Worm (Caenorhabditis elegans) whole organism, young adult: Measurements from ENCODE around the gene C03B1.5.

Source experiments
- B0261.1 ChIP-seq: sonication (generic microtip); optimal IDR thresholded peaks from 2 replicates; lab custom pipeline; 2016; ENCODE audit warnings: mild to moderate bottlenecking, missing genetic modification characterization, moderate library complexity, missing compliant biosample characterization
- C06A6.2 ChIP-seq: fragments of 200-800 bp; sonication (Bioruptor generic); conservative IDR thresholded peaks from 2 replicates; pipeline ENCODE4 v1.3.6; 2022; ENCODE audit warnings: missing genetic modification characterization, missing compliant biosample characterization
- F22D6.2 ChIP-seq: sonication (generic microtip); optimal IDR thresholded peaks from 2 replicates; lab custom pipeline; 2016; ENCODE audit warnings: mild to moderate bottlenecking, missing genetic modification characterization, missing compliant biosample characterization
- F23B12.7 ChIP-seq: sonication (generic microtip); optimal IDR thresholded peaks from 2 replicates; lab custom pipeline; 2017; ENCODE audit warnings: missing genetic modification characterization, mild to moderate bottlenecking, missing compliant biosample characterization, antibody characterized with exemption, moderate library complexity; ENCODE audit not compliant: insufficient read depth
- F37B4.10 ChIP-seq: fragments of 200-800 bp; sonication (Bioruptor generic); IDR thresholded peaks from 2 replicates; pipeline ENCODE4 v1.3.6; 2022; ENCODE audit warnings: missing genetic modification characterization, missing compliant biosample characterization
- F49E8.2 ChIP-seq: sonication (generic microtip); optimal IDR thresholded peaks from 3 replicates; lab custom pipeline; 2017; ENCODE audit warnings: missing genetic modification characterization, mild to moderate bottlenecking, missing compliant biosample characterization, antibody characterized with exemption, moderate library complexity; ENCODE audit not compliant: insufficient read depth
- F52B5.7 ChIP-seq: sonication (generic microtip); optimal IDR thresholded peaks from 2 replicates; lab custom pipeline; 2016; ENCODE audit warnings: mild to moderate bottlenecking, missing genetic modification characterization, missing compliant biosample characterization
- F57A8.1 ChIP-seq: fragments of 200-800 bp; sonication (Bioruptor generic); optimal IDR thresholded peaks from 2 replicates; lab custom pipeline; 2018; ENCODE audit warnings: mild to moderate bottlenecking, missing genetic modification characterization, moderate library complexity, missing compliant biosample characterization
- F57C9.4 ChIP-seq: sonication (generic microtip); optimal IDR thresholded peaks from 2 replicates; lab custom pipeline; 2017; ENCODE audit warnings: mild to moderate bottlenecking, missing genetic modification characterization, missing compliant biosample characterization
- T07F8.4 ChIP-seq: sonication (generic microtip); optimal IDR thresholded peaks from 2 replicates; lab custom pipeline; 2016; ENCODE audit warnings: mild to moderate bottlenecking, missing genetic modification characterization, moderate library complexity, missing compliant biosample characterization
- Y53G8AR.9 ChIP-seq: fragments of 200-800 bp; sonication (Bioruptor generic); conservative IDR thresholded peaks from 2 replicates; pipeline ENCODE4 v1.3.6; 2022; ENCODE audit warnings: missing genetic modification reagents, missing genetic modification characterization, missing compliant biosample characterization
- Y67H2A.10 ChIP-seq: fragments of 200-800 bp; sonication (Bioruptor generic); conservative IDR thresholded peaks from 2 replicates; pipeline ENCODE4 v1.3.6; 2022; ENCODE audit warnings: missing genetic modification reagents, missing genetic modification characterization, missing compliant biosample characterization
- Y95B8A.8 ChIP-seq: fragments of 200-800 bp; sonication (Bioruptor generic); IDR thresholded peaks from 2 replicates; pipeline ENCODE4 v1.3.6; 2022; ENCODE audit warnings: missing genetic modification reagents, missing genetic modification characterization, missing compliant biosample characterization
- atf-7 ChIP-seq: sonication (generic microtip); optimal IDR thresholded peaks from 2 replicates; lab custom pipeline; 2017; ENCODE audit warnings: mild to moderate bottlenecking, missing genetic modification characterization, missing compliant biosample characterization
- attf-6 ChIP-seq: fragments of 200-800 bp; sonication (Bioruptor generic); IDR thresholded peaks from 2 replicates; pipeline ENCODE4 v1.3.6; 2022; ENCODE audit warnings: missing genetic modification reagents, missing genetic modification characterization, missing compliant biosample characterization
- cebp-1 ChIP-seq, 2 experiments: fragments of 200-800 bp in 1 of 2; sonication (Bioruptor generic) in 1 of 2; sonication (generic microtip) in 1 of 2; IDR thresholded peaks in 1 of 2; optimal IDR thresholded peaks in 1 of 2; 2 replicates each; pipeline versions ENCODE4 v1.3.6 to Lab custom; 2017 to 2022; ENCODE audit warnings: missing compliant biosample characterization in 2 of 2, missing genetic modification characterization in 2 of 2, mild to moderate bottlenecking in 1 of 2, missing genetic modification reagents in 1 of 2, moderate library complexity in 1 of 2
- ceh-27 ChIP-seq: fragments of 200-800 bp; sonication (Bioruptor generic); optimal IDR thresholded peaks from 2 replicates; lab custom pipeline; 2018; ENCODE audit warnings: mild to moderate bottlenecking, missing genetic modification characterization, moderate library complexity, missing compliant biosample characterization
- ceh-91 ChIP-seq: fragments of 200-800 bp; sonication (Bioruptor generic); IDR thresholded peaks from 2 replicates; pipeline ENCODE4 v1.3.6; 2022; ENCODE audit warnings: missing genetic modification reagents, missing genetic modification characterization, missing compliant biosample characterization
- die-1 ChIP-seq: sonication (generic microtip); optimal IDR thresholded peaks from 2 replicates; lab custom pipeline; 2016; ENCODE audit warnings: missing genotype, mild to moderate bottlenecking, missing genetic modification characterization, missing compliant biosample characterization
- dpl-1 ChIP-seq: fragments of 150-350 bp; optimal IDR thresholded peaks from 2 replicates; lab custom pipeline; 2014; ENCODE audit warnings: missing biosample characterization, missing genetic modification reagents, missing genetic modification characterization
- efl-1 ChIP-seq: fragments of 150-350 bp; optimal IDR thresholded peaks from 2 replicates; lab custom pipeline; 2014; ENCODE audit warnings: missing biosample characterization, missing genetic modification reagents, missing genetic modification characterization
- hlh-12 ChIP-seq: sonication (generic microtip); optimal IDR thresholded peaks from 2 replicates; lab custom pipeline; 2016; ENCODE audit warnings: missing genetic modification characterization, missing compliant biosample characterization
- hlh-26 ChIP-seq: fragments of 200-800 bp; sonication (Bioruptor generic); conservative IDR thresholded peaks from 2 replicates; pipeline ENCODE4 v1.3.6; 2022; ENCODE audit warnings: missing genetic modification reagents, missing genetic modification characterization, missing compliant biosample characterization
- hmg-1.2 ChIP-seq: fragments of 200-800 bp; sonication (Bioruptor generic); IDR thresholded peaks from 2 replicates; pipeline ENCODE4 v1.3.6; 2022; ENCODE audit warnings: missing genetic modification reagents, missing genetic modification characterization, missing compliant biosample characterization
- hsf-1 ChIP-seq: fragments of 200-800 bp; sonication (Bioruptor generic); IDR thresholded peaks from 2 replicates; pipeline ENCODE4 v1.3.6; 2022; ENCODE audit warnings: missing genetic modification reagents, missing genetic modification characterization, missing compliant biosample characterization
- let-607 ChIP-seq, 2 experiments: fragments of 200-800 bp in 1 of 2; sonication (Bioruptor generic) in 1 of 2; sonication (generic microtip) in 1 of 2; optimal IDR thresholded peaks; 2 replicates each; lab custom pipeline; 2016 to 2018; ENCODE audit warnings: mild to moderate bottlenecking in 2 of 2, missing compliant biosample characterization in 2 of 2, missing genetic modification characterization in 2 of 2, moderate library complexity in 2 of 2, missing genotype in 1 of 2
- lin-26 ChIP-seq: fragments of 200-800 bp; sonication (Bioruptor generic); IDR thresholded peaks from 2 replicates; pipeline ENCODE4 v1.3.6; 2022; ENCODE audit warnings: missing genetic modification reagents, missing genetic modification characterization, missing compliant biosample characterization
- lir-1 ChIP-seq: fragments of 200-800 bp; sonication (Bioruptor generic); conservative IDR thresholded peaks from 2 replicates; pipeline ENCODE4 v1.3.6; 2022; ENCODE audit warnings: missing genetic modification reagents, missing genetic modification characterization, missing compliant biosample characterization
- lsy-27 ChIP-seq: sonication (generic microtip); optimal IDR thresholded peaks from 2 replicates; lab custom pipeline; 2017; ENCODE audit warnings: missing genetic modification characterization, mild to moderate bottlenecking, missing compliant biosample characterization, antibody characterized with exemption, missing genotype, borderline replicate concordance; ENCODE audit not compliant: insufficient read depth
- madf-6 ChIP-seq: fragments of 200-800 bp; sonication (Bioruptor generic); IDR thresholded peaks from 2 replicates; pipeline ENCODE4 v1.3.6; 2022; ENCODE audit warnings: missing genetic modification reagents, missing genetic modification characterization, missing compliant biosample characterization
- mel-28 ChIP-seq: sonication (generic microtip); optimal IDR thresholded peaks from 2 replicates; lab custom pipeline; 2016; ENCODE audit warnings: borderline replicate concordance, mild to moderate bottlenecking, missing genetic modification characterization, missing compliant biosample characterization
- mxl-1 ChIP-seq: sonication (generic microtip); optimal IDR thresholded peaks from 2 replicates; lab custom pipeline; 2016; ENCODE audit warnings: missing genetic modification characterization, missing compliant biosample characterization
- nfya-1 ChIP-seq: sonication (generic microtip); optimal IDR thresholded peaks from 2 replicates; lab custom pipeline; 2017; ENCODE audit warnings: antibody characterized with exemption, missing compliant biosample characterization, missing genetic modification characterization, borderline replicate concordance; ENCODE audit not compliant: insufficient read depth
- nfya-2 ChIP-seq: fragments of 200-800 bp; sonication (Bioruptor generic); IDR thresholded peaks from 2 replicates; pipeline ENCODE4 v1.3.6; 2022; ENCODE audit warnings: missing genetic modification reagents, missing genetic modification characterization, missing compliant biosample characterization
- nhr-120 ChIP-seq: fragments of 200-800 bp; sonication (Bioruptor generic); IDR thresholded peaks from 2 replicates; pipeline ENCODE4 v1.3.6; 2022; ENCODE audit warnings: missing genetic modification characterization, missing compliant biosample characterization
- nhr-179 ChIP-seq: sonication (generic microtip); optimal IDR thresholded peaks from 2 replicates; lab custom pipeline; 2016; ENCODE audit warnings: mild to moderate bottlenecking, missing genetic modification characterization, missing compliant biosample characterization
- nhr-90 ChIP-seq: sonication (generic microtip); optimal IDR thresholded peaks from 2 replicates; lab custom pipeline; 2016; ENCODE audit warnings: missing genotype, mild to moderate bottlenecking, missing genetic modification characterization, missing compliant biosample characterization
- pha-4 ChIP-seq: fragments of 150-350 bp; sonication (generic microtip); optimal IDR thresholded peaks from 2 replicates; lab custom pipeline; 2014; ENCODE audit warnings: missing biosample characterization, missing genetic modification reagents, missing genetic modification characterization
- rcor-1 ChIP-seq: fragments of 200-800 bp; sonication (Bioruptor generic); IDR thresholded peaks from 2 replicates; pipeline ENCODE4 v1.3.6; 2022; ENCODE audit warnings: missing genetic modification reagents, missing genetic modification characterization, missing compliant biosample characterization
- rec-8 ChIP-seq, 2 experiments: sonication (generic microtip); optimal IDR thresholded peaks; 2 replicates each; lab custom pipeline; 2016; ENCODE audit warnings: mild to moderate bottlenecking in 2 of 2, missing genetic modification characterization in 2 of 2, missing genetic modification reagents in 2 of 2, missing genotype in 2 of 2, missing biosample characterization in 1 of 2, missing compliant biosample characterization in 1 of 2, moderate library complexity in 1 of 2
- snpc-1.3 ChIP-seq: sonication (generic microtip); optimal IDR thresholded peaks from 2 replicates; lab custom pipeline; 2017; ENCODE audit warnings: missing genetic modification characterization, mild to moderate bottlenecking, missing compliant biosample characterization, antibody characterized with exemption, moderate library complexity, missing genotype, missing genetic modification reagents; ENCODE audit not compliant: insufficient read depth
- snpc-3.4 ChIP-seq: sonication (generic microtip); optimal IDR thresholded peaks from 2 replicates; lab custom pipeline; 2017; ENCODE audit warnings: missing genetic modification characterization, mild to moderate bottlenecking, missing compliant biosample characterization, antibody characterized with exemption, moderate library complexity, missing genotype, missing genetic modification reagents
- tlf-1 ChIP-seq: fragments of 200-800 bp; sonication (Bioruptor generic); optimal IDR thresholded peaks from 2 replicates; lab custom pipeline; 2018; ENCODE audit warnings: mild to moderate bottlenecking, missing genetic modification characterization, missing compliant biosample characterization
- unc-130 ChIP-seq: sonication (generic microtip); optimal IDR thresholded peaks from 2 replicates; lab custom pipeline; 2016; ENCODE audit warnings: missing genetic modification reagents, missing genetic modification characterization, missing compliant biosample characterization

C03B1.5 gene

ce11 chrX:6371192-6372116 is 16.1 kb downstream of the C03B1.5 start:
- TF ChIP-seq F37B4.10 (GFP tag; lab: Robert Waterston, UW) (no peak), die-1 (tag; lab: Kevin White, UChicago) (peak; percentile 80), nhr-120 (0 out of 2 replicates have a peak, but pooled peaks have one; percentile 65), Y67H2A.10 (GFP tag; lab: Robert Waterston, UW) (no peak), F57A8.1 (GFP tag; lab: Kevin White, UChicago) (no peak), mxl-1 (tag; lab: Kevin White, UChicago) (peak; percentile 56), madf-6 (GFP tag; lab: Robert Waterston, UW) (no peak), F23B12.7 (tag; lab: Kevin White, UChicago) (peak; percentile 85), ceh-91 (GFP tag; lab: Robert Waterston, UW) (no peak), let-607 (tag; optimal IDR thresholded peaks at IDR 0.05; lab: Kevin White, UChicago) (peak; percentile 39 to 67), B0261.1 (tag; lab: Kevin White, UChicago) (peak; percentile 97), lir-1 (peak; percentile 35), lin-26 (GFP tag; lab: Robert Waterston, UW) (peak; percentile 89; the same call in 1 of the 2 replicates), F57C9.4 (tag; lab: Kevin White, UChicago) (no peak), F52B5.7 (no peak), hlh-12 (tag; lab: Kevin White, UChicago) (peak; percentile 41), nhr-179 (tag; lab: Kevin White, UChicago) (peak; percentile 58), lsy-27 (tag; lab: Kevin White, UChicago) (peak; percentile 13), nfya-1 (no peak), T07F8.4 (tag; lab: Kevin White, UChicago) (peak; percentile 61), atf-7 (peak; percentile 10), attf-6 (GFP tag; lab: Robert Waterston, UW) (no peak), hsf-1 (GFP tag; lab: Robert Waterston, UW) (no peak), snpc-1.3 (peak; percentile 85), tlf-1 (GFP tag; lab: Kevin White, UChicago) (no peak), rec-8 (tag; optimal IDR thresholded peaks at IDR 0.05; lab: Kevin White, UChicago) (peak; percentile 40 to 76), Y53G8AR.9 (GFP tag; lab: Robert Waterston, UW) (no peak), nhr-90 (tag; lab: Kevin White, UChicago) (peak; percentile 81), dpl-1 (GFP tag; lab: Kevin White, UChicago) (no peak), mel-28 (tag; lab: Kevin White, UChicago) (no peak), F49E8.2 (tag; lab: Kevin White, UChicago) (no peak), nfya-2 (no peak), Y95B8A.8 (no peak), efl-1 (no peak), ceh-27 (peak; percentile 47), pha-4 (tag; lab: Kevin White, UChicago) (no peak), snpc-3.4 (tag; lab: Kevin White, UChicago) (peak; percentile 39), rcor-1 (GFP tag; lab: Robert Waterston, UW) (peak; percentile 53), F22D6.2 (tag; lab: Kevin White, UChicago) (no peak), C06A6.2 (GFP tag; lab: Robert Waterston, UW) (no peak), cebp-1 (GFP tag; IDR thresholded peaks at IDR 0.05; lab: Robert Waterston, UW) (no peak), cebp-1 (tag; optimal IDR thresholded peaks at IDR 0.05; lab: Kevin White, UChicago) (no peak), hlh-26 (GFP tag; lab: Robert Waterston, UW) (no peak), hmg-1.2 (GFP tag; lab: Robert Waterston, UW) (peak; percentile 85), unc-130 (no peak)
